Worm (Caenorhabditis elegans) whole organism, midembryonic: Measurements from ENCODE around the gene rab-19.

Experiments used
- T22C8.4 ChIP-seq: fragments of 200-800 bp; sonication (Bioruptor generic); IDR thresholded peaks from 2 replicates; pipeline ENCODE4 v1.3.6; 2022; ENCODE audit warnings: missing genetic modification characterization, missing compliant biosample characterization
- cog-1 ChIP-seq: sonication (generic microtip); optimal IDR thresholded peaks from 2 replicates; lab custom pipeline; 2016; ENCODE audit warnings: missing genetic modification characterization, missing compliant biosample characterization
- flt-1 ChIP-seq: fragments of 200-800 bp; sonication (Bioruptor generic); IDR thresholded peaks from 2 replicates; pipeline ENCODE4 v1.3.6; 2022; ENCODE audit warnings: missing genetic modification characterization, missing compliant biosample characterization
- klf-2 ChIP-seq: fragments of 200-800 bp; sonication (Bioruptor generic); conservative IDR thresholded peaks from 2 replicates; pipeline ENCODE4 v1.3.6; 2022; ENCODE audit warnings: missing genetic modification reagents, missing genetic modification characterization, missing compliant biosample characterization
- ref-1 ChIP-seq: fragments of 200-800 bp; sonication (Bioruptor generic); conservative IDR thresholded peaks from 2 replicates; pipeline ENCODE4 v1.3.6; 2022; ENCODE audit warnings: missing genetic modification reagents, missing genetic modification characterization, missing compliant biosample characterization
- tab-1 ChIP-seq: fragments of 200-800 bp; sonication (Bioruptor generic); IDR thresholded peaks from 2 replicates; pipeline ENCODE4 v1.3.6; 2022; ENCODE audit warnings: missing genetic modification characterization, missing compliant biosample characterization
- ztf-23 ChIP-seq: fragments of 200-800 bp; sonication (Bioruptor generic); IDR thresholded peaks from 2 replicates; pipeline ENCODE4 v1.3.6; 2022; ENCODE audit warnings: missing genetic modification reagents, missing genetic modification characterization, missing compliant biosample characterization
- ztf-29 ChIP-seq: fragments of 200-800 bp; sonication (Bioruptor generic); IDR thresholded peaks from 2 replicates; pipeline ENCODE4 v1.3.6; 2022; ENCODE audit warnings: missing genetic modification reagents, missing genetic modification characterization, missing compliant biosample characterization

DNA sequence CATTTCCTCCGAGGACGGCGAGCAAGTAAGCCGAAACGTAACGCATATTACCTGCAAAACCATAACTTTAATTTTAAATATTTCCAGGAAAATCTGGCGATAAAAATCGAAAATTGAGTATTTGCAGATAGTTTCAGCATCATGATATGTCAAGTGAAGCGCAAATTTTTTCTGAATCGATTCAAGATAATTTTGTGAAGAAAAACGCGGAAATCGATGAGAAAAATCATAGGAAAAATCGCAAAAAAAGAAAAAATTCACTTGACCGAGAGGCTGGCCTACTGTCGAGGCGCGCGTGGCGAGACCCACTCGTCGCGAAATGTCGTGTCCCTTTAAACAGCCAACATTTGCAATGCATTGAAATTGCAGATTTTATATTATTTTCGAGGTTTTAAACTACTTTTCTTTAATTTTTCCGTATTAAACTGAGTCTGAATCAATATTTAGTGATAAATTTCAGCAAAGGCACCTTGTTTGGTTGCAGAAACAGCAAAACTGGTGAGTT is 13.9 kb downstream of the rab-19 start, which contains the start of the genes rla-2, popl-7 and Y62E10A.24:
- TF ChIP-seq tab-1 (GFP tag; lab: Robert Waterston, UW), result no peak
- TF ChIP-seq klf-2, result no peak
- TF ChIP-seq T22C8.4 (GFP tag; lab: Robert Waterston, UW), result no peak
- no peak for TF ChIP-seq ztf-29
- no peak for TF ChIP-seq cog-1 (tag; lab: Kevin White, UChicago)
- no peak for TF ChIP-seq flt-1
- no peak for TF ChIP-seq ref-1 (GFP tag; lab: Robert Waterston, UW)
- TF ChIP-seq ztf-23 (GFP tag; lab: Robert Waterston, UW), result no peak
